Worm (Caenorhabditis elegans): ENCODE measurements around the gene Y6G8.2.

- TF ChIP-seq tra-4 (tag; optimal IDR thresholded peaks at IDR 0.05) (no peak), ama-1 (optimal IDR thresholded peaks at IDR 0.05) (no peak), tbx-37 (GFP tag; conservative IDR thresholded peaks at IDR 0.05) (no peak), flt-1 (GFP tag; IDR thresholded peaks at IDR 0.05) (no peak), B0310.2 (tag; optimal IDR thresholded peaks at IDR 0.05) (no peak), tbx-11 (GFP tag; IDR thresholded peaks at IDR 0.05) (no peak), hmbx-1 (tag; optimal IDR thresholded peaks at IDR 0.05) (no peak), ceh-36 (tag; optimal IDR thresholded peaks at IDR 0.05) (no peak), pes-1 (GFP tag; IDR thresholded peaks at IDR 0.05) (no peak), ets-7 (tag; optimal IDR thresholded peaks at IDR 0.05) (no peak), hmg-4 (GFP tag; optimal IDR thresholded peaks at IDR 0.05) (no peak), F13C5.2 (tag; optimal IDR thresholded peaks at IDR 0.05) (no peak)
These were observed 21.5 kb upstream of the Y6G8.2 start, which contains the start of gene Y6G8.8 for ce11 chrV:17620266-17620665.

Measured in whole organism, early embryonic.